Fruit fly (Drosophila melanogaster) ovary, adult (tissue): ENCODE results near the gene Prp39.

Source experiments
- CG17801 ChIP-seq: fragments of 200-800 bp; optimal IDR thresholded peaks from 2 replicates; lab custom pipeline; 2019; ENCODE audit warnings: missing biosample characterization, mild to moderate bottlenecking, missing genetic modification characterization, moderate library complexity; ENCODE audit not compliant: partially characterized antibody

The Prp39 gene

DNA sequence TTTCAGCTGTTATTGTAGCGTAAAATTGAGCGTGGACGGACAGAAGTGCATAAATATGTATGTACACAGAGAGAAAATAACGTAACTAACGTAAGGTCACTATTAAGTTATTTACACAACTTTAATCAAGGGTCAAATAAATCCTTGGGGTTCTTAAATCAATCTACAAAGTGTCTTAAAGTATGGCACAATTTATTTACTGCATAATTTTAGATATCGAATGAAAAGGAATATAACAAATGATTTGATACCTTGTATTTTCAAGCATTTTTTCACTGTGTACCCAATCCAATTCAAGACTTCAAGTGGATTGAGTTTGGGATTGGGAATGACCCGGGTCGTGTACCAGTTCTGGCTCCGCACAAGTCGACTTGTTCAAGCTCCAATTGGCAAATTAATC lies 30.1 kb downstream of the Prp39 start:
- no peak for TF ChIP-seq CG17801 (GFP tag; lab: Kevin White, UChicago)

DNA sequence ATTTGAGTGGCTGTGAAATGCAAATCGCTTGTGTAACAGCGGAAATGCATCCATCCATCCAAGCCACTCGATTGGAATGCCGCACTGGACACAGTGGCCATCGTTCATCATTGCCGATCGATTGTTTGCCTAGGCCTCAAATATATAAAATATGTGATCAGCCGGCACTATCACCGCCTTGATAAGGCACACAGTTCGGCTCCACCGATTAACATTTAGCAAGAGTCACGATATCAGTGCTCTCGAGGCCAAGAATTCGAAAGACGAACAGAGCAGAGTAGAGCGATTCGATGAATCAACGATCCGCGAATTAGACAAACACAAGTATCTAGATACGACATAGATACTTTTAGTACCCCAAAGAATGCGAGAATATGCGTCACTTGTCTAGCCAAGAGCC lies 30.5 kb downstream of the Prp39 start:
- TF ChIP-seq CG17801 (GFP tag; lab: Kevin White, UChicago), result no peak

DNA sequence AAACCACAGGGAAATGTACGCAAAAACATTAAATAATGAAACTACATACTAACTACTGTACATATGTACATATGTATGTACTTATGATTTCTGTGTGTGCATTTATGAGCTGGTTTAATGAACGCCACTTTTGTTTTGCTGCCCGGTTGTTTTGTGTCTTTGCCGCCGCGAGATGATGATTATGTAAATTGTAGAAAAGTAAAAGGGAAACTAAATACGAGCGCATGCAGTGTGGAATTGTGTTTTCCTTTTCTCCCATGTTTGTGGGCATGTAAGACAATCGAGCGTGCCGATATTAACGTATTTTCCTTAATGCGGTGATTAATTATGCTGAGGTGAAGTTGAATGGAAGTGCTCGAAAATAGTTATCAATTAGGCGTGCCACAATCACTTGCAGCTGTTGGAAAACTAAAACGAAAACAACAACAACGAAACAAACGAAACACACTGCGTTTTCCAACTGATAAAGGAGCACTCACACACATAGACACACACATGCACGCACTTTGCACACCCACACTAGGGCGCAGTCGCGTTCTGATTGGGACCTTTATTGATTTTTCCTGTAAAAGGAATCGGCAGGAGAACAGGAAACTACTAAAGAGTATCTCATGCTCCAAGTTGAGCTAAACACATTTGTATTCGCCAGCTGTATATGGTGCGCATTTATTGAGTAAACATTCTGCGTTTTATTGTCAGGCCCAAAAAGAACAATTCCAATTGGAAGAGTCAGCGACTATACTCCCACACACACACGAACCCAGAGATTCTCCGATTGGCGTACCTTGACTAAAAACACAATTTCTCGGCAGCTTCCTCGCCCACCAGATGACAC lies 32.1 kb downstream of the Prp39 start:
- TF ChIP-seq CG17801 (GFP tag; lab: Kevin White, UChicago), result no peak

DNA sequence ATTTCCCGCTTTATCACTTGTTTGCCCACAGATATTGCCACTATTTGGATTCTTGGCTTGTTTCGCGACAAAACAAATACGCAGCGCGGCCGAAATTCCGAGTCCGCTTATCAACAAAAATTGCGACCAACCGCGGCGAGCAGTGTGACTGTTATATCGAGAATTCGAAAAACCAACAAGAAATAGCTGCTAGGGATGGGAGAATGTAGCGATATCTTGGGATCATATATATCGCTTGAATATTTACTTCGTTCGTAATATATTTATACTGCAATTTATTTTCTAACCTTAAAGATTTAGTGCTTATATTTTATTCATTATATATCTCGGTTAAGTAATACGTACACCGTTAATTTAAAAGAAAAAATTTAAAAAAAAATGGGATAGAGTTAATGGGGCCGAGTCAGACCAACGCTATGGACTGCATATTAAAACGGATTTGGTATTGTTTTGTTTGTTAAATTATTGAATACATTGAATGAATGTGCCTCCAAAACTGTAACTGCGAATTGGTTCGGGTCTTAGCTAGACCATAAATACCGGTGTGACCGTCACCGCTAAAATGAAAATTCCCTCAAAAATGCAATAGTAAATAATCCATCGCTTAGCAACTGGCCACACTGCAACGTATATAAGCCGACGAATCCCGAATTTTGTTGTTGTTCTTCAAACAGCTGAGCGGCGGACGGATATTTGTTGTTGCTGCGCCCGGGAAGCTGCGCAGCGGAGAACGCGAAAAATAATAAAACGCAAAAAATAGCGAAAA lies 32.9 kb downstream of the Prp39 start, which contains the start of the genes Apc and spg:
Gene Apc, minus strand, starts transcription at position 138 of the 766 bp plus-strand sequence.
Gene spg, plus strand, starts transcription at position 660 of the 766 bp plus-strand sequence.
- peak; percentile 32 for TF ChIP-seq CG17801 (GFP tag; lab: Kevin White, UChicago)

DNA sequence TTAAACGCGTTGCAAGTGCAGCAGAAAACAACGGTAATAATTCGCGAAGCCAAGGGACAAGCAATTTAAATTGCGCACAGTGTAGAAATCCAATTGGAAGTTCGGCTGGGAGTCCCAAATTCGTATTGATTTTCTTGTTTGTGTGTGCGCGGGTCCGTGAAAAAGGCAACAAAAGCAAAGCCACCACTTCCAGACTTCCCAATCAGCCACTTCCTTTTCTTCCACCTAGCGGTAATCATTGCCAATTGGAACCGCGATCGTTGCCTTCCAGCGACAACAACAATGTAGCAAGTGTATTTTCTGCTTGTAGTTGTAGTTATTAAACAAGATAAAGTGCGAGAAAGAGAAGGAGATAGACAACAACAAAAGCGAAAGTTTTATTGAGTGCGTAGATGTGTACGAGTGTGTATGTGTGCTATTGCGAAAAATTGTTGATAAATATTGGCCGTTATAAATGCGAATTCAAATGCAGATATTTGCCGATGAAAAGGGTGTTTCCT lies 33.5 kb downstream of the Prp39 start:
- no peak for TF ChIP-seq CG17801 (GFP tag; lab: Kevin White, UChicago)

DNA sequence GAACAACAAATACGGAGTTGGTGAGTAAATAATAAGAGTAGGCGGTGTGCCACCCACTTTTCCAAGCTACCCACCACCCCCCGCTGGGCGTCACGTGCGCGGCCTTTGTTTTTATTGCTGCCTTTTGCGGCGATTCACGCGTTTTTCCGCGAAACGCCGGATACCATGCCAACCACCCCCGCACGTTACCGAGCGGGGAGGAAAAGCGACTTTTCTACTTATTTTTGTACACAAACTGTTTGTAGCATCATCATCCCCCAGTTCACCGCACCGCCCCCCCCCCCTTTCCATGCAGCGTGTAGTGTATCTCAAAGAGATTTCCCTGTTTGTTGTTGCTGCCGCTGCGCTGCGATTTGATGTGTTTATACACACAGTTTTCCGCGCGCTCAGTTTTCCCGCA lies 34.1 kb downstream of the Prp39 start:
- no peak for TF ChIP-seq CG17801 (GFP tag; lab: Kevin White, UChicago)

DNA sequence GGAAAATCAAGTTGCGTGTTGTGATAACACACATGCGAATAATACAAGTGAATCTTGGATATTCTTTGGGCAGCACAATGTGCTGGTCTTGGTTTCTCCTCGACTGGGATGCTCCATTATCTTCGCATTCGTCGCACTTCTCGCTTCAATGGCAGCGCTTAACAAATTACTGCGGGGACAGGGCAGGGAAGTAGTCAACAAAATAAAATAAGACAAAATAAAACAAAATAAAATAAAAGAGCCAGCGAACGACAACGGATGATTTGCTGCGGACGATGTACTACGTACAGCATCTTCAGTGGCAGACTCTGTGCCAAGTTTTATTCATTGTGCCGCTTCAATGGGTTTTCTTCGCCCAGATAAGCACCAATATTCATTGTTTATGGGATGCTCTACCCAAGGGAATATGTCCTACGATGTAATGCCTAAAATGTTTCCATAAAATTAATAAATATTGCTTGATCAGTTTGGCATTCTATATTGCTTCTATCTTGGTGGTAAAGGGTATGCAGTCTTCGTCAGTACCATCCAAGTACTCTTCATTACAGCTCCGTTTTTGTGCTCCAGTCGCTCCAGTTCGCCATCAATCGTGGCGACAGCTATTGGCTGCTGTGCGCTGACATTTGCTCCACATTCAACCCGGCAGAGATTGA lies 35.1 kb downstream of the Prp39 start:
- TF ChIP-seq CG17801 (GFP tag; lab: Kevin White, UChicago), result no peak

DNA sequence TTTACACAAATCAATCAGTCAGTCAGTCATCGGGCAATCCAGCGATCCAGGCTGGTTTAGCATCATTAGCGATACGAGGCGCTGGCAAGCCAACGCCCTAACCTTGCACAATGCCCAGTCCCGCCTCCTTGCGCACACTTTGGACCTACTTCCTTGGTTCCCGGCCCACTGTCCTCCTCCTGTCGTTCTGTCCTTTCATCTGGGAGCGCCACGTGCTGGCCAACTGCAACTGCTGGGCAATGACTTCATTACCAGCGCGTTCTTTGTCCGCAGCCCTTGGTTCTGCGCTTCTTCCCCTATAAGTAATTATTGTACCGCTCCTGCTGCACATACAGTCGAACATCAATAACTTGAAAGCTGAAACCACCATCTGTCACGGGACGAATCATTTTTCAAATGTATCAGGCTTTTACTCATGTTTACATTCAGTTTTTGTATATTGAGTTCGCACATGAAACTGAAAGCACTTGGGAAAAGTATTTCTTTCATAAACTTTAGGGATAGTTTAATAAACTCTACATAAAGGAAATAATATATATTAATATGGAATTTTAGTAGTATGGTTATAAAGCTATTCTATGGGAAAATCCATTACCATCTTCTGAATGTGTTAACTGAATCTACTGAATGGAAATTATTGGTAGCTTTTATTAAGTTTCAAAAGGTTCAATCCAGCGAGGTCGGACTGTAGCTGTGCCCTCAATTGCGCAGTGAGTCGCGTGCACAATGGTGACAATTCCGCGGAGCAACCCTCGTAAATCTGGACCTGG lies 35.8 kb downstream of the Prp39 start:
- TF ChIP-seq CG17801 (GFP tag; lab: Kevin White, UChicago), result no peak

DNA sequence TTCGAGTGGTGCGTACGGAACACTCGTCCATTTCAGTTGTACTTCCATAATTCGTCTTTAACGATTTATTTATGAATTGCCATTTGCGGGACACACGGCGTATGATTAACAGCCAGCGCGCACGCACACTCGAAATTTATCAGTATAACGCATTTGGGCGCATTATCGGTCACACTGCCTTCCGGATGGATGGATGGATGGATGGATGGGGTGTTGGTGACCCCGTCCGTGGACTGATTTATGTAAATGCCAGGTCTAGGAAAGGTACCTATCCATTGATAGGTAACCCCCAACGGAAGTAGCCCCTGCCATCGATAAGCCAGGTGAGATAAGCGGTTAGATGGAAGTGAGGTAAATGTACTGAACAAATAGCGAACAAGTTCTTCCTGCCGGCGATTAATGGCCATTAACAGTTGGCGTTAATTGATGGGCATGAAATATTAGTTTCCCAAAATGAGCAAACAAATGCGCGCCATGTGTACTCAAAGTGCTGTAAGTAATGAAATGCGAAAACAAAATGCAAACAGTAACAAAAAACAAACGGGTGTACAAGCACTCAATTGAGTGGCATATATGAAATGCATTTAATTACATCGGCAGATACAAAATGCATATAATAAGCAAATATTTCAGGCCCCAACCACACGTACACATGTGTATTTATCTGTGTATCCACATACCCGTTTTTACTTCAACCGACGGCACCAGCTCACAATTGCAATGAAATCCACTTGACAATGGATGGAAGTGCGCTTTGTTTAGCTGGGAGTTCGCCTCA lies 37.0 kb downstream of the Prp39 start:
- peak; percentile 20 for TF ChIP-seq CG17801 (GFP tag; lab: Kevin White, UChicago)

DNA sequence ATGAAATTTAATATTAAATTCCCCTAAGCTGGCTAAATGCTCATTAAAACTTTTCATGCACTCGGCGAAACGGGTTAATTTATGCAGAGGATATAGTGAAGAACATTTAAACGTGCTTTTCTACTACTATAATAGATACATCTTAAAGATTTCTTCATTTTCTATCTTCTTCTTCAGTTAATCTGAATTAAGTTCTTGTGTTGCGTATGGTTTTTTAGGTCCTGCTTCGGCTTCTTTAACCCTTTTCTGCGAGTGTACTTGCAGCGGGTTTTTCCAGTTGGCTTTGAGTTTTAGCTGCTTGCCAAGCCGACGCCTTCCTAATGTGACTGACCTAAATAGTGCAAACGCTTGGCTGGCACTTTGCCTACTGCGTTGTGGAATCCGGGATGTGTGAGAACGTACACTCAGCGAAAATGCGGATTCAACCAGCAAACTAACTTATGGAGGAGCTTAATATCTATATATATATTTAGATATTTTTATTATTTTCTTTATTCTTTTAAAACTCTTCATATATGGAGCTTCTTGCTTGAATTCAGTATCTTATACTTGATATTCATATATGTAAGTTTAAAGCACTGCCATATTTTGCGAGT lies 38.9 kb downstream of the Prp39 start:
- TF ChIP-seq CG17801 (GFP tag; lab: Kevin White, UChicago), result no peak

DNA sequence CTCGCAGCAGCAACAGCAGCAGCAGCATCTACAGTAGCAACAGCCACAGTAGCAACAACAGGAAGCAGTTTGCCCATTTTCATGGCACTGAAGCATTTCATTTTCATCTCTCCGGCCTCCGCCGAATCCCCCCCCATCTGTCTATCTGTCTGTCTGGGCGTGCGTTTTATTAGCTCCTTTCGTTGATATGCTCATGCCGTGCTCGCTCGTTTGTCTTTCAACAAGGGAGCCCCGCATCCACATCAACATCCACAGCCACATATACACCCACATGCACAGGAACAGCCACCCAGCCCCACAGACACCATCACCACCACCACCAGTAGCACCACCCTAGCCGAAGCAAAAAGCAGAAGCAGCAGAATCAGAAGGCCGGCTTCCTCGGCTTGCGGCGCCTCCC lies 39.6 kb downstream of the Prp39 start:
- no peak for TF ChIP-seq CG17801 (GFP tag; lab: Kevin White, UChicago)

DNA sequence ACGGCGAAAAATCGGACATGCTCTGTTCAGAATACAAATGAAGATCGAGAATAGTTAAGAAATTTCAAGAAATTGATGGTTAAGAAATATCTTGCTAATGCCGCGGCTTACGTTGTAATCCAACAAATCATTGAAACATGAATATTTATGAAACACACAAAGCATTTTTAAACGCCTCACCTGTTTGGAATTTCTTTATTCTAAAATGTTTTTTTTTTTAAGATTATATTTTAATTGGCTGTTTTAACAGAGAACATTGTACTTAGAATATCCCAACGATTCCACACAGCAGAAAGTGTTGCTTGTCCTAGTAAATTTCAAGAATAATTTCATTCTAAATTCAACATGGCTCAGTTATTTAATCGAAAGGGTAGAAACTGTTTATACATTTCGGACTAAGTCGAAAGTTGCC lies 40.1 kb downstream of the Prp39 start:
- no peak for TF ChIP-seq CG17801 (GFP tag; lab: Kevin White, UChicago)

DNA sequence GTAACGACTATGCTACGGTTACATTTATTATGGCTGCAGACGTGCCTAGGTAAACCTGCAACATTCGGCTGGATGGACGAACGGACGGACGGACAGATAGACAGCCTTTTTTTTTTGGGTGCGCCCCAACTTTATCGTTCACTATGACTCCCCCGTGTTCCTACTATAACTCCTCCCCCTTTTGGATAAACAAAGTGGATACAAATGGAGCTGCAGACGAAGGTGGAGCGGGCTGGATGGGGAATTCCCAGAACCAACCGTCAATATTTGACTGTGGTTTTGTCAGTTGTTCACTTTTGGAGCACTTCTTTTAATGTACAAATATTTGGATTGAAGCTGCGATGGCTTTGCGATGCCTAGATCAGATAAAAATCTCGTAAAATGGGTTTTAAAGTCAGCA lies 44.2 kb downstream of the Prp39 start:
- TF ChIP-seq CG17801 (GFP tag; lab: Kevin White, UChicago), result no peak
